Worm (Caenorhabditis elegans) whole organism, mixed stage, embryonic: Measurements from ENCODE around the gene ZK822.9.

ENCODE experiments used
- ces-1 ChIP-seq: fragments of 150-350 bp; optimal IDR thresholded peaks from 2 replicates; lab custom pipeline; 2014; ENCODE audit warnings: missing biosample characterization, missing genetic modification reagents, missing genetic modification characterization
- hlh-1 ChIP-seq: fragments of 150-350 bp; optimal IDR thresholded peaks from 2 replicates; lab custom pipeline; 2014; ENCODE audit warnings: missing biosample characterization, missing genetic modification reagents, missing genetic modification characterization

ce11 chrIV:11925346-11926075 is 9.8 kb downstream of the ZK822.9 start, which contains the start of the genes srlf-33 and srlf-32:
- no peak for TF ChIP-seq ces-1 (GFP tag; lab: Kevin White, UChicago)
- no peak for TF ChIP-seq hlh-1 (tag; lab: Kevin White, UChicago)
